Fruit fly (Drosophila melanogaster) whole organism, embryonic: Measurements from ENCODE around the gene CG44476.

Source experiments
- Awh ChIP-seq: fragments of 200-800 bp; sonication (Bioruptor generic); IDR thresholded peaks from 2 replicates; pipeline ENCODE4, ENCODE4 v1.3.6; 2022; ENCODE audit warnings: missing biosample characterization, missing genetic modification characterization
- CG12219 ChIP-seq: fragments of 200-800 bp; sonication (Bioruptor generic); optimal IDR thresholded peaks from 3 replicates; lab custom pipeline; 2018; ENCODE audit warnings: missing biosample characterization, mild to moderate bottlenecking, missing genetic modification characterization
- CG12236 ChIP-seq: fragments of 200-800 bp; sonication (Bioruptor generic); optimal IDR thresholded peaks from 2 replicates; lab custom pipeline; 2016; ENCODE audit warnings: missing biosample characterization, missing genetic modification characterization
- CG13287 ChIP-seq: fragments of 200-800 bp; sonication (Bioruptor generic); IDR thresholded peaks from 2 replicates; pipeline ENCODE4 v1.3.6; 2022; ENCODE audit warnings: missing biosample characterization, missing genetic modification characterization; ENCODE audit not compliant: partially characterized antibody
- CG14860 ChIP-seq: fragments of 200-800 bp; sonication (Bioruptor generic); IDR thresholded peaks from 3 replicates; pipeline ENCODE4 v1.3.6; 2022; ENCODE audit warnings: missing biosample characterization, missing genetic modification characterization; ENCODE audit not compliant: partially characterized antibody
- CG1603 ChIP-seq: fragments of 200-800 bp; sonication (Bioruptor generic); optimal IDR thresholded peaks from 2 replicates; lab custom pipeline; 2019; ENCODE audit warnings: missing biosample characterization, mild to moderate bottlenecking, missing genetic modification characterization, moderate library complexity
- CG17612 ChIP-seq: fragments of 200-800 bp; sonication (Bioruptor generic); IDR thresholded peaks from 2 replicates; pipeline ENCODE4 v1.3.6; 2022; ENCODE audit warnings: missing biosample characterization, missing genetic modification characterization
- CG18011 ChIP-seq: fragments of 200-800 bp; sonication (Bioruptor generic); optimal IDR thresholded peaks from 2 replicates; lab custom pipeline; 2017; ENCODE audit warnings: missing biosample characterization, missing genetic modification characterization, mild to moderate bottlenecking, moderate library complexity, missing genotype
- CG2199 ChIP-seq: fragments of 200-800 bp; sonication (Bioruptor generic); IDR thresholded peaks from 3 replicates; pipeline ENCODE4 v1.3.6; 2022; ENCODE audit warnings: missing biosample characterization, missing genetic modification characterization
- CG30020 ChIP-seq: fragments of 200-800 bp; optimal IDR thresholded peaks from 2 replicates; lab custom pipeline; 2019; ENCODE audit warnings: missing biosample characterization, mild to moderate bottlenecking, missing genetic modification characterization, moderate library complexity
- CG31365 ChIP-seq: fragments of 200-800 bp; sonication (Bioruptor generic); optimal IDR thresholded peaks from 2 replicates; lab custom pipeline; 2018; ENCODE audit warnings: missing biosample characterization, mild to moderate bottlenecking, missing genetic modification characterization
- CG42726 ChIP-seq: fragments of 200-800 bp; sonication (Bioruptor generic); IDR thresholded peaks from 2 replicates; pipeline ENCODE4 v1.3.6; 2022; ENCODE audit warnings: missing biosample characterization, missing genetic modification characterization; ENCODE audit not compliant: partially characterized antibody
- CG6854 ChIP-seq: fragments of 200-800 bp; sonication (Bioruptor generic); optimal IDR thresholded peaks from 3 replicates; lab custom pipeline; 2017; ENCODE audit warnings: missing biosample characterization, mild to moderate bottlenecking, missing genetic modification characterization
- CG7372 ChIP-seq: fragments of 200-800 bp; sonication (Bioruptor generic); IDR thresholded peaks from 2 replicates; pipeline ENCODE4 v1.3.6; 2022; ENCODE audit warnings: missing biosample characterization, missing genetic modification characterization
- CG7556 ChIP-seq: fragments of 200-800 bp; sonication (Bioruptor generic); optimal IDR thresholded peaks from 2 replicates; lab custom pipeline; 2017; ENCODE audit warnings: missing biosample characterization, mild to moderate bottlenecking, missing genetic modification characterization
- CG7839 ChIP-seq: fragments of 200-800 bp; sonication (Bioruptor generic); optimal IDR thresholded peaks from 3 replicates; lab custom pipeline; 2018; ENCODE audit warnings: missing biosample characterization, mild to moderate bottlenecking, missing genetic modification characterization, moderate library complexity
- CG8388 ChIP-seq: fragments of 200-800 bp; sonication (Bioruptor generic); optimal IDR thresholded peaks from 2 replicates; lab custom pipeline; 2019; ENCODE audit warnings: missing biosample characterization, mild to moderate bottlenecking, missing genetic modification characterization, moderate library complexity
- CHES-1-like ChIP-seq: fragments of 200-800 bp; sonication (Bioruptor generic); optimal IDR thresholded peaks from 2 replicates; lab custom pipeline; 2016; ENCODE audit warnings: missing biosample characterization, missing genetic modification characterization
- CTCF ChIP-seq: fragments of 200-800 bp; sonication (Bioruptor generic); optimal IDR thresholded peaks from 2 replicates; lab custom pipeline; 2017; ENCODE audit warnings: missing biosample characterization, mild to moderate bottlenecking, missing genetic modification characterization, moderate library complexity
- Camta ChIP-seq: fragments of 200-800 bp; sonication (Bioruptor generic); optimal IDR thresholded peaks from 2 replicates; lab custom pipeline; 2016; ENCODE audit warnings: missing biosample characterization, missing genetic modification characterization
- Fer2 ChIP-seq: fragments of 200-800 bp; sonication (Bioruptor generic); optimal IDR thresholded peaks from 2 replicates; lab custom pipeline; 2018; ENCODE audit warnings: missing biosample characterization, mild to moderate bottlenecking, missing genetic modification characterization, moderate library complexity
- HHEX ChIP-seq: fragments of 200-800 bp; sonication (Bioruptor generic); optimal IDR thresholded peaks from 3 replicates; lab custom pipeline; 2017; ENCODE audit warnings: missing biosample characterization, mild to moderate bottlenecking, missing genetic modification characterization, missing genetic modification reagents
- HLHmδ ChIP-seq: fragments of 200-800 bp; sonication (Bioruptor generic); optimal IDR thresholded peaks from 2 replicates; lab custom pipeline; 2018; ENCODE audit warnings: missing biosample characterization, mild to moderate bottlenecking, missing genetic modification characterization, moderate library complexity
- HmgZ ChIP-seq: fragments of 200-800 bp; sonication (Bioruptor generic); optimal IDR thresholded peaks from 2 replicates; lab custom pipeline; 2018; ENCODE audit warnings: missing biosample characterization, mild to moderate bottlenecking, missing genetic modification characterization
- Hr3 ChIP-seq: fragments of 200-800 bp; sonication (Bioruptor generic); optimal IDR thresholded peaks from 3 replicates; lab custom pipeline; 2016; ENCODE audit warnings: missing biosample characterization, missing genetic modification characterization
- MTF-1 ChIP-seq: fragments of 200-800 bp; sonication (Bioruptor generic); optimal IDR thresholded peaks from 2 replicates; lab custom pipeline; 2018; ENCODE audit warnings: missing biosample characterization, mild to moderate bottlenecking, missing genetic modification characterization, borderline replicate concordance
- Neu2 ChIP-seq: fragments of 200-800 bp; sonication (Bioruptor generic); optimal IDR thresholded peaks from 3 replicates; lab custom pipeline; 2016; ENCODE audit warnings: missing biosample characterization, missing genetic modification characterization, borderline replicate concordance
- Nf-YA ChIP-seq: fragments of 200-800 bp; sonication (Bioruptor generic); IDR thresholded peaks from 2 replicates; pipeline ENCODE4 v1.3.6; 2022; ENCODE audit warnings: missing biosample characterization, missing genetic modification characterization
- Nf-YB ChIP-seq: fragments of 200-800 bp; sonication (Bioruptor generic); optimal IDR thresholded peaks from 3 replicates; lab custom pipeline; 2019; ENCODE audit warnings: missing biosample characterization, mild to moderate bottlenecking, missing genetic modification characterization, moderate library complexity
- Side ChIP-seq: fragments of 200-800 bp; sonication (Bioruptor generic); optimal IDR thresholded peaks from 2 replicates; lab custom pipeline; 2016; ENCODE audit warnings: missing biosample characterization, missing genetic modification characterization
- Sin3A ChIP-seq: fragments of >200 bp; optimal IDR thresholded peaks from 2 replicates; lab custom pipeline; 2018
- YL-1 ChIP-seq: fragments of 200-800 bp; sonication (Bioruptor generic); optimal IDR thresholded peaks from 3 replicates; lab custom pipeline; 2017; ENCODE audit warnings: missing biosample characterization, mild to moderate bottlenecking, missing genetic modification characterization
- ase ChIP-seq: fragments of 200-800 bp; sonication (Bioruptor generic); IDR thresholded peaks from 3 replicates; pipeline ENCODE4 v1.3.6; 2022; ENCODE audit warnings: missing biosample characterization, missing genetic modification characterization
- bsh ChIP-seq, 2 experiments: fragments of 200-800 bp; sonication (Bioruptor generic); optimal IDR thresholded peaks; 2 replicates each; lab custom pipeline; 2017 to 2018; ENCODE audit warnings: mild to moderate bottlenecking in 2 of 2, missing biosample characterization in 2 of 2, missing genetic modification characterization in 2 of 2, moderate library complexity in 1 of 2
- croc ChIP-seq: fragments of 200-800 bp; sonication (Bioruptor generic); conservative IDR thresholded peaks from 3 replicates; pipeline ENCODE4 v1.3.6; 2022; ENCODE audit warnings: missing biosample characterization, missing genetic modification characterization
- da ChIP-seq: fragments of 200-800 bp; sonication (Bioruptor generic); optimal IDR thresholded peaks from 2 replicates; lab custom pipeline; 2016; ENCODE audit warnings: missing biosample characterization, missing genetic modification characterization
- danr ChIP-seq: fragments of 200-800 bp; sonication (Bioruptor generic); IDR thresholded peaks from 2 replicates; pipeline ENCODE4 v1.3.6; 2022; ENCODE audit warnings: missing biosample characterization, missing genetic modification characterization
- eyg ChIP-seq: fragments of 200-800 bp; sonication (Bioruptor generic); optimal IDR thresholded peaks from 3 replicates; lab custom pipeline; 2016; ENCODE audit warnings: missing biosample characterization, missing genetic modification characterization
- gcm ChIP-seq: fragments of 200-800 bp; sonication (Bioruptor generic); optimal IDR thresholded peaks from 2 replicates; lab custom pipeline; 2019; ENCODE audit warnings: missing biosample characterization, mild to moderate bottlenecking, missing genetic modification characterization, moderate library complexity
- gfzf ChIP-seq: fragments of 200-800 bp; sonication (Bioruptor generic); optimal IDR thresholded peaks from 2 replicates; lab custom pipeline; 2016; ENCODE audit warnings: missing biosample characterization, mild to moderate bottlenecking, missing genetic modification characterization, moderate library complexity
- kah ChIP-seq: fragments of 200-800 bp; sonication (Bioruptor generic); optimal IDR thresholded peaks from 2 replicates; lab custom pipeline; 2018; ENCODE audit warnings: missing biosample characterization, mild to moderate bottlenecking, missing genetic modification characterization
- knrl ChIP-seq: fragments of 200-800 bp; sonication (Bioruptor generic); IDR thresholded peaks from 3 replicates; pipeline ENCODE4 v1.3.6; 2022; ENCODE audit warnings: missing biosample characterization, missing genetic modification characterization; ENCODE audit not compliant: partially characterized antibody
- mld ChIP-seq: fragments of 200-800 bp; sonication (Bioruptor generic); IDR thresholded peaks from 3 replicates; pipeline ENCODE4 v1.3.6; 2022; ENCODE audit warnings: missing biosample characterization, missing genetic modification characterization; ENCODE audit not compliant: partially characterized antibody
- ro ChIP-seq: fragments of 200-800 bp; sonication (Bioruptor generic); IDR thresholded peaks from 2 replicates; pipeline ENCODE4 v1.3.6; 2022; ENCODE audit warnings: missing biosample characterization, missing genetic modification characterization
- tin ChIP-seq: fragments of 200-800 bp; sonication (Bioruptor generic); optimal IDR thresholded peaks from 3 replicates; lab custom pipeline; 2016; ENCODE audit warnings: missing biosample characterization, missing genetic modification characterization
- twi ChIP-seq: fragments of 200-800 bp; optimal IDR thresholded peaks from 2 replicates; lab custom pipeline; 2019; ENCODE audit warnings: missing biosample characterization, mild to moderate bottlenecking, missing genetic modification characterization, moderate library complexity
- unc-4 ChIP-seq: fragments of 200-800 bp; sonication (Bioruptor generic); IDR thresholded peaks from 2 replicates; pipeline ENCODE4 v1.3.6; 2022; ENCODE audit warnings: missing biosample characterization, missing genetic modification characterization; ENCODE audit not compliant: partially characterized antibody
- wor ChIP-seq: fragments of 200-800 bp; sonication (Bioruptor generic); IDR thresholded peaks from 2 replicates; pipeline ENCODE4 v1.3.6; 2022; ENCODE audit warnings: missing biosample characterization, missing genetic modification characterization
- zen ChIP-seq: fragments of 200-800 bp; sonication (Bioruptor generic); optimal IDR thresholded peaks from 3 replicates; lab custom pipeline; 2018; ENCODE audit warnings: missing biosample characterization, mild to moderate bottlenecking, missing genetic modification characterization, moderate library complexity

The CG44476 gene

dm6 chr2L:18148552-18149219 is 35.7 kb upstream of the CG44476 start (continued):
- TF ChIP-seq Nf-YB (peak; percentile 51), HLHmδ (GFP tag; lab: Kevin White, UChicago) (peak; percentile 87), CG6854 (GFP tag; lab: Kevin White, UChicago) (peak; percentile 17), ase (no peak), Fer2 (peak; percentile 20), zen (tag; lab: Kevin White, UChicago) (no peak), CG1603 (peak; percentile 68), unc-4 (GFP tag; lab: Robert Waterston, UW) (no peak), HmgZ (peak; percentile 77), YL-1 (GFP tag; lab: Kevin White, UChicago) (peak; percentile 42), danr (no peak), CG13287 (GFP tag; lab: Robert Waterston, UW) (no peak), CG42726 (no peak), Hr3 (GFP tag; lab: Kevin White, UChicago) (no peak), CG12236 (GFP tag; lab: Kevin White, UChicago) (peak; percentile 62), CG7372 (GFP tag; lab: Robert Waterston, UW) (no peak), CG2199 (GFP tag; lab: Robert Waterston, UW) (0 out of 3 replicates have a peak, but pooled peaks have one; percentile 24), Awh (GFP tag; lab: Robert Waterston, UW) (peak; percentile 78), knrl (no peak), CTCF (GFP tag; lab: Kevin White, UChicago) (peak; percentile 6), twi (tag; lab: Kevin White, UChicago) (no peak), da (GFP tag; lab: Kevin White, UChicago) (no peak), CG30020 (tag; lab: Kevin White, UChicago) (no peak), mld (GFP tag; lab: Robert Waterston, UW) (no peak), wor (no peak), Neu2 (no peak), CG12219 (peak; percentile 72), croc (GFP tag; lab: Robert Waterston, UW) (no peak), CHES-1-like (GFP tag; lab: Kevin White, UChicago) (peak; percentile 67), CG31365 (tag; lab: Kevin White, UChicago) (peak; percentile 75), CG14860 (no peak), HHEX (GFP tag; lab: Kevin White, UChicago) (peak; percentile 84), CG17612 (GFP tag; lab: Robert Waterston, UW) (no peak), Nf-YA (GFP tag; lab: Robert Waterston, UW) (0 out of 2 replicates have a peak, but pooled peaks have one; percentile 28), CG7556 (GFP tag; lab: Kevin White, UChicago) (peak; percentile 41), MTF-1 (GFP tag; lab: Kevin White, UChicago) (peak; percentile 91), CG18011 (GFP tag; lab: Kevin White, UChicago) (peak; percentile 38), gfzf (GFP tag; lab: Kevin White, UChicago) (no peak), Camta (GFP tag; lab: Kevin White, UChicago) (peak; percentile 58), gcm (GFP tag; lab: Kevin White, UChicago) (peak; percentile 60), kah (GFP tag; lab: Kevin White, UChicago) (peak; percentile 45), Side (GFP tag; lab: Kevin White, UChicago) (peak; percentile 49), CG8388 (peak; percentile 10), Sin3A (lab: Kevin White, UChicago) (no peak), ro (GFP tag; lab: Robert Waterston, UW) (no peak), CG7839 (peak; percentile 25), bsh (GFP tag; optimal IDR thresholded peaks at IDR 0.05; lab: Kevin White, UChicago) (peak in 1 of 2 experiments; percentile 82), eyg (GFP tag; lab: Kevin White, UChicago) (no peak), tin (GFP tag; lab: Kevin White, UChicago) (no peak)
